Worm (Caenorhabditis elegans) whole organism, young adult: ENCODE data around the gene gsp-1.

Experiments
- C06A6.2 ChIP-seq: fragments of 200-800 bp; sonication (Bioruptor generic); conservative IDR thresholded peaks from 2 replicates; pipeline ENCODE4 v1.3.6; 2022; ENCODE audit warnings: missing genetic modification characterization, missing compliant biosample characterization
- D2030.7 ChIP-seq: fragments of 200-800 bp; sonication (Bioruptor generic); IDR thresholded peaks from 2 replicates; pipeline ENCODE4 v1.3.6; 2022; ENCODE audit warnings: missing genetic modification reagents, missing genetic modification characterization, missing compliant biosample characterization
- F55B11.4 ChIP-seq: sonication (generic microtip); optimal IDR thresholded peaks from 2 replicates; lab custom pipeline; 2016; ENCODE audit warnings: missing compliant biosample characterization, missing genetic modification characterization, borderline replicate concordance; ENCODE audit not compliant: insufficient read depth
- F57A8.1 ChIP-seq: fragments of 200-800 bp; sonication (Bioruptor generic); optimal IDR thresholded peaks from 2 replicates; lab custom pipeline; 2018; ENCODE audit warnings: mild to moderate bottlenecking, missing genetic modification characterization, moderate library complexity, missing compliant biosample characterization
- F57C9.4 ChIP-seq: sonication (generic microtip); optimal IDR thresholded peaks from 2 replicates; lab custom pipeline; 2017; ENCODE audit warnings: mild to moderate bottlenecking, missing genetic modification characterization, missing compliant biosample characterization
- K11D2.4 ChIP-seq: fragments of 200-800 bp; sonication (Bioruptor generic); IDR thresholded peaks from 2 replicates; pipeline ENCODE4 v1.3.6; 2022; ENCODE audit warnings: missing genetic modification reagents, missing genetic modification characterization, missing compliant biosample characterization
- T07F8.4 ChIP-seq: sonication (generic microtip); optimal IDR thresholded peaks from 2 replicates; lab custom pipeline; 2016; ENCODE audit warnings: mild to moderate bottlenecking, missing genetic modification characterization, moderate library complexity, missing compliant biosample characterization
- atf-7 ChIP-seq: sonication (generic microtip); optimal IDR thresholded peaks from 2 replicates; lab custom pipeline; 2017; ENCODE audit warnings: mild to moderate bottlenecking, missing genetic modification characterization, missing compliant biosample characterization
- athp-1 ChIP-seq: sonication (generic microtip); optimal IDR thresholded peaks from 2 replicates; lab custom pipeline; 2017; ENCODE audit warnings: mild to moderate bottlenecking, missing genetic modification characterization, missing compliant biosample characterization
- cebp-1 ChIP-seq, 2 experiments: fragments of 200-800 bp in 1 of 2; sonication (Bioruptor generic) in 1 of 2; sonication (generic microtip) in 1 of 2; IDR thresholded peaks in 1 of 2; optimal IDR thresholded peaks in 1 of 2; 2 replicates each; pipeline versions ENCODE4 v1.3.6 to Lab custom; 2017 to 2022; ENCODE audit warnings: missing compliant biosample characterization in 2 of 2, missing genetic modification characterization in 2 of 2, mild to moderate bottlenecking in 1 of 2, missing genetic modification reagents in 1 of 2, moderate library complexity in 1 of 2
- ceh-40 ChIP-seq: fragments of 200-800 bp; sonication (Bioruptor generic); IDR thresholded peaks from 2 replicates; pipeline ENCODE4 v1.3.6; 2022; ENCODE audit warnings: missing genetic modification characterization, missing compliant biosample characterization
- ceh-91 ChIP-seq: fragments of 200-800 bp; sonication (Bioruptor generic); IDR thresholded peaks from 2 replicates; pipeline ENCODE4 v1.3.6; 2022; ENCODE audit warnings: missing genetic modification reagents, missing genetic modification characterization, missing compliant biosample characterization
- efl-1 ChIP-seq: fragments of 150-350 bp; optimal IDR thresholded peaks from 2 replicates; lab custom pipeline; 2014; ENCODE audit warnings: missing biosample characterization, missing genetic modification reagents, missing genetic modification characterization
- egl-18 ChIP-seq: fragments of 200-800 bp; sonication (Bioruptor generic); IDR thresholded peaks from 2 replicates; pipeline ENCODE4 v1.3.6; 2022; ENCODE audit warnings: missing genetic modification reagents, missing genetic modification characterization, missing compliant biosample characterization
- ets-4 ChIP-seq: fragments of 200-800 bp; sonication (Bioruptor generic); optimal IDR thresholded peaks from 2 replicates; lab custom pipeline; 2018; ENCODE audit warnings: mild to moderate bottlenecking, missing genetic modification characterization, missing compliant biosample characterization
- gei-17 ChIP-seq: fragments of 200-800 bp; sonication (Bioruptor generic); optimal IDR thresholded peaks from 2 replicates; lab custom pipeline; 2018; ENCODE audit warnings: mild to moderate bottlenecking, missing genetic modification characterization, missing compliant biosample characterization
- hlh-12 ChIP-seq: sonication (generic microtip); optimal IDR thresholded peaks from 2 replicates; lab custom pipeline; 2016; ENCODE audit warnings: missing genetic modification characterization, missing compliant biosample characterization
- hmg-1.2 ChIP-seq: fragments of 200-800 bp; sonication (Bioruptor generic); IDR thresholded peaks from 2 replicates; pipeline ENCODE4 v1.3.6; 2022; ENCODE audit warnings: missing genetic modification reagents, missing genetic modification characterization, missing compliant biosample characterization
- hrde-1 ChIP-seq: sonication (generic microtip); optimal IDR thresholded peaks from 2 replicates; lab custom pipeline; 2016; ENCODE audit warnings: missing genetic modification characterization, mild to moderate bottlenecking, missing compliant biosample characterization, moderate library complexity, missing genotype, missing genetic modification reagents, borderline replicate concordance
- let-526 ChIP-seq: fragments of 200-800 bp; sonication (Bioruptor generic); IDR thresholded peaks from 2 replicates; pipeline ENCODE4 v1.3.6; 2022; ENCODE audit warnings: missing genetic modification reagents, missing genetic modification characterization, missing compliant biosample characterization
- let-607 ChIP-seq, 2 experiments: fragments of 200-800 bp in 1 of 2; sonication (Bioruptor generic) in 1 of 2; sonication (generic microtip) in 1 of 2; optimal IDR thresholded peaks; 2 replicates each; lab custom pipeline; 2016 to 2018; ENCODE audit warnings: mild to moderate bottlenecking in 2 of 2, missing compliant biosample characterization in 2 of 2, missing genetic modification characterization in 2 of 2, moderate library complexity in 2 of 2, missing genotype in 1 of 2
- lin-54 ChIP-seq: fragments of 200-800 bp; sonication (Bioruptor generic); optimal IDR thresholded peaks from 2 replicates; lab custom pipeline; 2018; ENCODE audit warnings: mild to moderate bottlenecking, missing genetic modification characterization, missing compliant biosample characterization
- lir-1 ChIP-seq: fragments of 200-800 bp; sonication (Bioruptor generic); conservative IDR thresholded peaks from 2 replicates; pipeline ENCODE4 v1.3.6; 2022; ENCODE audit warnings: missing genetic modification reagents, missing genetic modification characterization, missing compliant biosample characterization
- lsl-1 ChIP-seq: fragments of 200-800 bp; sonication (Bioruptor generic); optimal IDR thresholded peaks from 2 replicates; lab custom pipeline; 2018; ENCODE audit warnings: mild to moderate bottlenecking, missing genetic modification characterization, moderate library complexity, missing compliant biosample characterization
- madf-10 ChIP-seq: sonication (generic microtip); optimal IDR thresholded peaks from 2 replicates; lab custom pipeline; 2016; ENCODE audit warnings: mild to moderate bottlenecking, missing genetic modification characterization, missing compliant biosample characterization
- madf-6 ChIP-seq: fragments of 200-800 bp; sonication (Bioruptor generic); IDR thresholded peaks from 2 replicates; pipeline ENCODE4 v1.3.6; 2022; ENCODE audit warnings: missing genetic modification reagents, missing genetic modification characterization, missing compliant biosample characterization
- nfya-1 ChIP-seq: sonication (generic microtip); optimal IDR thresholded peaks from 2 replicates; lab custom pipeline; 2017; ENCODE audit warnings: antibody characterized with exemption, missing compliant biosample characterization, missing genetic modification characterization, borderline replicate concordance; ENCODE audit not compliant: insufficient read depth
- nhr-179 ChIP-seq: sonication (generic microtip); optimal IDR thresholded peaks from 2 replicates; lab custom pipeline; 2016; ENCODE audit warnings: mild to moderate bottlenecking, missing genetic modification characterization, missing compliant biosample characterization
- nhr-80 ChIP-seq: sonication (generic microtip); optimal IDR thresholded peaks from 2 replicates; lab custom pipeline; 2016; ENCODE audit warnings: missing genetic modification characterization, missing compliant biosample characterization
- pbrm-1 ChIP-seq: fragments of 200-800 bp; sonication (Bioruptor generic); IDR thresholded peaks from 2 replicates; pipeline ENCODE4 v1.3.6; 2022; ENCODE audit warnings: missing genetic modification reagents, missing genetic modification characterization, missing compliant biosample characterization
- snpc-1.3 ChIP-seq: sonication (generic microtip); optimal IDR thresholded peaks from 2 replicates; lab custom pipeline; 2017; ENCODE audit warnings: missing genetic modification characterization, mild to moderate bottlenecking, missing compliant biosample characterization, antibody characterized with exemption, moderate library complexity, missing genotype, missing genetic modification reagents; ENCODE audit not compliant: insufficient read depth
- snpc-3.4 ChIP-seq: sonication (generic microtip); optimal IDR thresholded peaks from 2 replicates; lab custom pipeline; 2017; ENCODE audit warnings: missing genetic modification characterization, mild to moderate bottlenecking, missing compliant biosample characterization, antibody characterized with exemption, moderate library complexity, missing genotype, missing genetic modification reagents
- snpc-4 ChIP-seq, 5 experiments: fragments of 150-350 bp in 1 of 5; sonication (generic microtip) in 4 of 5; optimal IDR thresholded peaks; 2 replicates each; lab custom pipeline; 2014 to 2018; ENCODE audit warnings: missing genetic modification characterization in 5 of 5, missing biosample characterization in 3 of 5, antibody characterized with exemption in 2 of 5, mild to moderate bottlenecking in 2 of 5, missing compliant biosample characterization in 2 of 5, missing genotype in 2 of 5, moderate library complexity in 2 of 5, missing genetic modification reagents in 1 of 5
- tbp1 ChIP-seq: fragments of 200-800 bp; sonication (Bioruptor generic); optimal IDR thresholded peaks from 2 replicates; lab custom pipeline; 2018; ENCODE audit warnings: mild to moderate bottlenecking, missing genetic modification characterization, missing compliant biosample characterization
- tbx-9 ChIP-seq: sonication (generic microtip); optimal IDR thresholded peaks from 2 replicates; lab custom pipeline; 2016; ENCODE audit warnings: borderline replicate concordance, missing genetic modification characterization, inconsistent platforms, missing compliant biosample characterization
- unc-130 ChIP-seq: sonication (generic microtip); optimal IDR thresholded peaks from 2 replicates; lab custom pipeline; 2016; ENCODE audit warnings: missing genetic modification reagents, missing genetic modification characterization, missing compliant biosample characterization
- unc-62 ChIP-seq: fragments of 150-350 bp; optimal IDR thresholded peaks from 2 replicates; lab custom pipeline; 2014; ENCODE audit warnings: missing biosample characterization, missing genetic modification reagents, missing genetic modification characterization
- xnd-1 ChIP-seq: sonication (generic microtip); optimal IDR thresholded peaks from 2 replicates; lab custom pipeline; 2016; ENCODE audit warnings: missing genotype, missing genetic modification reagents, missing genetic modification characterization, missing compliant biosample characterization
- ztf-22 ChIP-seq: fragments of 200-800 bp; sonication (Bioruptor generic); optimal IDR thresholded peaks from 2 replicates; lab custom pipeline; 2018; ENCODE audit warnings: mild to moderate bottlenecking, missing genetic modification characterization, moderate library complexity, missing compliant biosample characterization
- ztf-3 ChIP-seq: fragments of 200-800 bp; sonication (Bioruptor generic); optimal IDR thresholded peaks from 2 replicates; lab custom pipeline; 2018; ENCODE audit warnings: mild to moderate bottlenecking, missing genetic modification characterization, missing compliant biosample characterization

The gsp-1 gene

ce11 chrV:10687601-10688000 is 5.4 kb downstream of the gsp-1 start, which contains the start of gene F29F11.20:
Gene F29F11.20 (plus strand): TSS chrV:10687901.
- TF ChIP-seq ceh-40 = no peak
- TF ChIP-seq snpc-3.4 (tag; lab: Kevin White, UChicago) = no peak
- TF ChIP-seq let-526 (GFP tag; lab: Robert Waterston, UW) = no peak
- no peak for TF ChIP-seq egl-18
- no peak for TF ChIP-seq madf-6 (GFP tag; lab: Robert Waterston, UW)
- no peak for TF ChIP-seq gei-17 (GFP tag; lab: Kevin White, UChicago)
- no peak for TF ChIP-seq ztf-3 (GFP tag; lab: Kevin White, UChicago)
- no peak for TF ChIP-seq unc-130 (GFP tag; lab: Kevin White, UChicago)
- TF ChIP-seq K11D2.4 (GFP tag; lab: Robert Waterston, UW) = no peak
- TF ChIP-seq lin-54 = no peak
- no peak for TF ChIP-seq lir-1 (GFP tag; lab: Robert Waterston, UW)
- TF ChIP-seq D2030.7 (GFP tag; lab: Robert Waterston, UW) = no peak
- no peak for TF ChIP-seq nfya-1

DNA sequence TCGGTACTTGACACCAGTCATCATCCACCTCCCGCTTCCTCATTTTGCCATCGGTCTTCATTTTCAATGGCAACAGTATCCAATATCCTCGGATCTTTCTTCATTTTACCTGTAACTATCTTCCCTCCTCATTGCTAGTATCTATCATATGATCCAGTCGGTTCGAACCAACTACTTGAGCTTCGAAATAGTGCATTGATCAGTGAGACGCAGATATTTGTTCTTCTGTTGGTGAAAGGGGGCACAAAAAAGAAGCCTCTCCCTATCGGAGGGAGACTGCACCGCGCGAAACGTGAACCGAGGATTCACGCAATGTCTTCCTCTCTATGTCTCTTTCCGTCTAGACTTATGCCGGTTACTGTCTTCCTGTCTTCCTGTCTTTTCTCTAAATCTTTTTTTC is 9.1 kb downstream of the gsp-1 start:
- TF ChIP-seq tbp1 (GFP tag; lab: Kevin White, UChicago) (no peak), hmg-1.2 (GFP tag; lab: Robert Waterston, UW) (peak; percentile 7; the same call in 1 of the 2 replicates), snpc-4 (GFP tag; optimal IDR thresholded peaks at IDR 0.05; lab: Kevin White, UChicago) (no peak), snpc-4 (tag; optimal IDR thresholded peaks at IDR 0.05; lab: Kevin White, UChicago) (no peak)
- TF ChIP-seq, all 124 proteins: peak for 1

DNA sequence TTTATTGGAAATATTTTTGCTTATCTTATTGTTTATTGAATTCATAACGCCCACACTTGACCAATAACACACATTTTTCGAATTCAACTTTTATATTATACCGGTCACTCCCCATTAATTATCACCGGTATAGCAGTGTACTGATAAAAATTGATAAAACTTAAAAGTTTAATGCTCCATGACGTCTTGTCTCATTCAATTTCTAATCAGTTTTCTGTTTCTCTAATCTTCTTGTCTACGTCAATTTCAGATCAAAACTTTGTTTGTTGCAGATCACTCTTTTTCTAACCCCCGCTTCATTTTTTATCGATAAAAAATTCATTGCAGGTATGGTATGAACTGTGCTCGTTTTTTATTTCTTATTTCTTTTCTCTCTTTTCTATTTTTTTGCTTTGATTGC is 11.5 kb downstream of the gsp-1 start:
- TF ChIP-seq nhr-80 (tag; lab: Kevin White, UChicago) = peak; percentile 98
- TF ChIP-seq let-607 (tag; optimal IDR thresholded peaks at IDR 0.05; lab: Kevin White, UChicago) = peak in 1 of 2 experiments; percentile 27
- no peak for TF ChIP-seq tbx-9 (tag; lab: Kevin White, UChicago)
- peak; percentile 30 for TF ChIP-seq ets-4 (GFP tag; lab: Kevin White, UChicago)
- TF ChIP-seq cebp-1 (GFP tag; IDR thresholded peaks at IDR 0.05; lab: Robert Waterston, UW) = no peak
- TF ChIP-seq cebp-1 (tag; optimal IDR thresholded peaks at IDR 0.05; lab: Kevin White, UChicago) = peak; percentile 51
- peak; percentile 75 for TF ChIP-seq atf-7 (tag; lab: Kevin White, UChicago)
- peak; percentile 9 for TF ChIP-seq tbp1 (GFP tag; lab: Kevin White, UChicago)
- TF ChIP-seq unc-62 (GFP tag; lab: Kevin White, UChicago) = peak; percentile 58
- TF ChIP-seq pbrm-1 (GFP tag; lab: Robert Waterston, UW) = no peak
- peak; percentile 56 for TF ChIP-seq ztf-22 (GFP tag; lab: Kevin White, UChicago)

ce11 chrV:10695181-10695580 is 13.0 kb downstream of the gsp-1 start, which contains the start of gene C05A2.4:
Gene C05A2.4 (plus strand): TSS chrV:10695481.
- TF ChIP-seq madf-10 = no peak
- TF ChIP-seq T07F8.4 = no peak
- TF ChIP-seq snpc-1.3 = no peak
- TF ChIP-seq athp-1 (tag; lab: Kevin White, UChicago) = no peak
- no peak for TF ChIP-seq nhr-179 (tag; lab: Kevin White, UChicago)

- no peak for TF ChIP-seq F57A8.1
- TF ChIP-seq ceh-91 (GFP tag; lab: Robert Waterston, UW) = no peak
- TF ChIP-seq hrde-1 (tag; lab: Kevin White, UChicago) = no peak
- TF ChIP-seq hlh-12 (tag; lab: Kevin White, UChicago) = no peak
- TF ChIP-seq F57C9.4 (tag; lab: Kevin White, UChicago) = no peak
- no peak for TF ChIP-seq F55B11.4
- TF ChIP-seq lsl-1 = no peak
- no peak for TF ChIP-seq C06A6.2
- no peak for TF ChIP-seq ets-4 (GFP tag; lab: Kevin White, UChicago)
- no peak for TF ChIP-seq unc-130 (GFP tag; lab: Kevin White, UChicago)
- no peak for TF ChIP-seq efl-1
- TF ChIP-seq D2030.7 (GFP tag; lab: Robert Waterston, UW) = no peak
- TF ChIP-seq lir-1 (GFP tag; lab: Robert Waterston, UW) = no peak
- TF ChIP-seq xnd-1 (tag; lab: Kevin White, UChicago) = no peak
- TF ChIP-seq let-526 (GFP tag; lab: Robert Waterston, UW) = no peak
These were observed 16.9 kb downstream of the gsp-1 start for ce11 chrV:10699122-10699521.
